Worm (Caenorhabditis elegans) whole organism, L3 larva: ENCODE measurements around the gene mdt-15.

Source experiments
- ZK546.5 ChIP-seq: sonication (generic microtip); optimal IDR thresholded peaks from 2 replicates; lab custom pipeline; 2017; ENCODE audit warnings: missing biosample characterization, missing genetic modification characterization
- elt-1 ChIP-seq: fragments of 150-350 bp; optimal IDR thresholded peaks from 2 replicates; lab custom pipeline; 2014; ENCODE audit warnings: missing biosample characterization, missing genetic modification characterization
- mdl-1 ChIP-seq: fragments of 150-350 bp; optimal IDR thresholded peaks from 2 replicates; lab custom pipeline; 2014; ENCODE audit warnings: missing biosample characterization, missing genetic modification characterization
- nhr-11 ChIP-seq: fragments of 150-350 bp; optimal IDR thresholded peaks from 2 replicates; lab custom pipeline; 2014; ENCODE audit warnings: missing biosample characterization, missing genetic modification characterization
- tbx-2 ChIP-seq: sonication (generic microtip); optimal IDR thresholded peaks from 2 replicates; lab custom pipeline; 2016; ENCODE audit warnings: mild to moderate bottlenecking, missing genetic modification characterization, missing compliant biosample characterization
- zag-1 ChIP-seq: fragments of 150-350 bp; optimal IDR thresholded peaks from 2 replicates; lab custom pipeline; 2014; ENCODE audit warnings: missing biosample characterization, missing genetic modification characterization

DNA sequence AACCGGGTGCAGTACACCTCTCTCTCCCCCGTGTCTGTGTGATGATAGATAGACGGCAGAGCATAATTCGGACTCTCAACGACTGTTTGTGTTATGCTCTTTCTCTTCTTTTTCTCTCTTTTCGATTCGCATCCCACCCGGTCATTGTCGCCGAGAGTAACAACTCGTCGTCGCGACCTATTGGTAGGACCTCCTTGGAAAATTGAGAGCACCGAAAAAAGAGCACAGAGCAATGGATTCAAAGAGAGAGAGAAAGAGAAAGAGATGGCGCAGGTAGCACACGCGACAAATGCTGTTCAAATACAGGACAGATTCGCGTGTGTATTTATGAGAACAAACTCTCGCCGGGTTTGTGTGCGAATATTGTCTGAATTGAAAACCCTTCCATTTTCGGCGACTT lies 10.1 kb upstream of the mdt-15 start:
- TF ChIP-seq nhr-11 (tag; lab: Kevin White, UChicago) (no peak), zag-1 (tag; lab: Kevin White, UChicago) (no peak), ZK546.5 (no peak), tbx-2 (tag; lab: Kevin White, UChicago) (no peak), elt-1 (no peak), mdl-1 (tag; lab: Kevin White, UChicago) (no peak)
